Worm (Caenorhabditis elegans) whole organism, L4 larva: ENCODE measurements around the gene alh-5.

Experiments
- D1046.2 ChIP-seq: fragments of 200-800 bp; sonication (Bioruptor generic); IDR thresholded peaks from 2 replicates; pipeline ENCODE4 v1.3.6; 2022; ENCODE audit warnings: missing genetic modification characterization, missing compliant biosample characterization
- F10B5.3 ChIP-seq: sonication (generic microtip); optimal IDR thresholded peaks from 2 replicates; lab custom pipeline; 2016; ENCODE audit warnings: mild to moderate bottlenecking, missing genetic modification characterization, missing compliant biosample characterization
- T26A8.4 ChIP-seq: fragments of 200-800 bp; sonication (Bioruptor generic); IDR thresholded peaks from 2 replicates; pipeline ENCODE4 v1.3.6; 2022; ENCODE audit warnings: missing genetic modification characterization, missing compliant biosample characterization
- Y48G9A.11 ChIP-seq: fragments of 200-800 bp; sonication (Bioruptor generic); IDR thresholded peaks from 2 replicates; pipeline ENCODE4 v1.3.6; 2022; ENCODE audit warnings: missing genetic modification reagents, missing genetic modification characterization, missing compliant biosample characterization
- Y5F2A.4 ChIP-seq: fragments of 200-800 bp; sonication (Bioruptor generic); optimal IDR thresholded peaks from 2 replicates; lab custom pipeline; 2018; ENCODE audit warnings: mild to moderate bottlenecking, missing genetic modification characterization, missing compliant biosample characterization
- daf-12 ChIP-seq: fragments of 150-350 bp; optimal IDR thresholded peaks from 2 replicates; lab custom pipeline; 2014; ENCODE audit warnings: missing biosample characterization, missing genetic modification reagents, missing genetic modification characterization
- dve-1 ChIP-seq: sonication (generic microtip); optimal IDR thresholded peaks from 2 replicates; lab custom pipeline; 2017; ENCODE audit warnings: antibody characterized with exemption, mild to moderate bottlenecking, missing genetic modification characterization, missing compliant biosample characterization; ENCODE audit not compliant: insufficient read depth
- egl-27 ChIP-seq: sonication (generic microtip); optimal IDR thresholded peaks from 3 replicates; lab custom pipeline; 2017; ENCODE audit warnings: missing biosample characterization, missing genetic modification reagents, missing genetic modification characterization
- hmg-1.1 ChIP-seq: fragments of 200-800 bp; sonication (Bioruptor generic); IDR thresholded peaks from 2 replicates; pipeline ENCODE4 v1.3.6; 2022; ENCODE audit warnings: missing genetic modification reagents, missing genetic modification characterization, missing compliant biosample characterization
- lim-7 ChIP-seq: fragments of 200-800 bp; sonication (Bioruptor generic); IDR thresholded peaks from 2 replicates; pipeline ENCODE4 v1.3.6; 2022; ENCODE audit warnings: missing genetic modification characterization, missing compliant biosample characterization
- lin-29 ChIP-seq: fragments of 200-800 bp; sonication (Bioruptor generic); IDR thresholded peaks from 2 replicates; pipeline ENCODE4 v1.3.6; 2022; ENCODE audit warnings: missing genetic modification reagents, missing genetic modification characterization, missing compliant biosample characterization
- nhr-102 ChIP-seq: sonication (generic microtip); optimal IDR thresholded peaks from 2 replicates; lab custom pipeline; 2016; ENCODE audit warnings: mild to moderate bottlenecking, missing genetic modification characterization, moderate library complexity, missing compliant biosample characterization
- pqm-1 ChIP-seq: sonication (generic microtip); optimal IDR thresholded peaks from 2 replicates; lab custom pipeline; 2017; ENCODE audit warnings: missing biosample characterization, missing genetic modification characterization
- sdz-12 ChIP-seq: fragments of 200-800 bp; sonication (Bioruptor generic); optimal IDR thresholded peaks from 2 replicates; lab custom pipeline; 2018; ENCODE audit warnings: mild to moderate bottlenecking, missing genetic modification characterization, missing compliant biosample characterization
- snpc-4 ChIP-seq: fragments of 150-350 bp; optimal IDR thresholded peaks from 2 replicates; lab custom pipeline; 2014; ENCODE audit warnings: missing biosample characterization, missing genetic modification characterization
- spr-1 ChIP-seq: sonication (generic microtip); optimal IDR thresholded peaks from 2 replicates; lab custom pipeline; 2016; ENCODE audit warnings: mild to moderate bottlenecking, missing genetic modification characterization, missing compliant biosample characterization
- unc-130 ChIP-seq: sonication (generic microtip); optimal IDR thresholded peaks from 2 replicates; lab custom pipeline; 2016; ENCODE audit warnings: missing genetic modification reagents, missing genetic modification characterization, missing compliant biosample characterization
- vab-7 ChIP-seq: fragments of 200-800 bp; sonication (Bioruptor generic); IDR thresholded peaks from 2 replicates; pipeline ENCODE4 v1.3.6; 2022; ENCODE audit warnings: missing genetic modification reagents, missing genetic modification characterization, missing compliant biosample characterization
- zag-1 ChIP-seq: fragments of 150-350 bp; optimal IDR thresholded peaks from 2 replicates; lab custom pipeline; 2014; ENCODE audit warnings: missing biosample characterization, missing genetic modification characterization

Gene alh-5

DNA sequence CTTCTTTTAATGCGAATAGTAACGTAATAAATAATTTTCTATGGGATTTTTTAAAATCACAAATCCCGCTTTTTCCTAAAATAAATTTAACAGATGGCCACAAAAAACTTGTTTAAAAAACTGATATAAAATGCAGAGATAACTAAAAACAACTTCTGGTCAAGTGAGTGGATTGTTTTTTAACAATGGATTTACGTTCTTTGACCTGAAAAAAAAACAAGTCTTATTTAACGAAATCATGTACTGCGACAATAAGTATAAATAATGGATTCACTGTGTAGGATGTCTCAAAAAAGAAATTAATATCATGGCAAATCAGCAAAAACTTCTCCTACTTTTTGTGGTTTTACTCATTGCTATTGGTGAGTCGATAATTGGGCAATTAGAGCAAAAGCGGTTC is 42.3 kb downstream of the alh-5 start, which contains the start of gene fipr-25:
fipr-25 (plus strand) TSS at position 301 of the 400 bp plus-strand sequence.
- TF ChIP-seq T26A8.4 (GFP tag; lab: Robert Waterston, UW) = no peak
- TF ChIP-seq D1046.2 (GFP tag; lab: Robert Waterston, UW) = no peak
- TF ChIP-seq, all 104 proteins: peak for 0

DNA sequence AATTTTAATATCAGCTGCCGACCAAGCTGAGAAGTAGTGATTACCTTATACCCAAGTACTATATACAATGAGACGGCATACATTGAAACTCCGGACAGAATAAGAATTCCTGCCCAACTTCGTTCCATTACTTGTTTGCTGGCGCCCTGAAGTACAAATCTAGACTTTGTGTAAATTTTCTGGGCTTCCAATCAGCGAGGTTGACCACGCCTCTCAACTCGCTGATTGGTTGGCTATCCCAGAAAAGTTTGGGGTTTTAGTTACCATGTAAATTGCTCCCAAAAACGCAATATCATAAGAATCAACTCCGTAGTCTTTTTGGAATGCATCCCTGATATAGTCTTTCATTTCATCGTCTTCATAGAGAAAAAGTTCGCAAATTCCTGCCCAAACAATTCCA is 44.1 kb downstream of the alh-5 start:
- TF ChIP-seq pqm-1 (tag; lab: Kevin White, UChicago) (no peak), zag-1 (tag; lab: Kevin White, UChicago) (no peak), unc-130 (GFP tag; lab: Kevin White, UChicago) (no peak), Y48G9A.11 (no peak), Y5F2A.4 (GFP tag; lab: Kevin White, UChicago) (no peak), vab-7 (GFP tag; lab: Robert Waterston, UW) (no peak), sdz-12 (GFP tag; lab: Kevin White, UChicago) (no peak), lin-29 (GFP tag; lab: Robert Waterston, UW) (no peak), snpc-4 (tag; lab: Kevin White, UChicago) (no peak), egl-27 (tag; lab: Kevin White, UChicago) (no peak), dve-1 (no peak), nhr-102 (tag; lab: Kevin White, UChicago) (no peak), F10B5.3 (tag; lab: Kevin White, UChicago) (no peak), hmg-1.1 (GFP tag; lab: Robert Waterston, UW) (no peak), spr-1 (tag; lab: Kevin White, UChicago) (no peak), lim-7 (GFP tag; lab: Robert Waterston, UW) (no peak), daf-12 (tag; lab: Kevin White, UChicago) (no peak), T26A8.4 (GFP tag; lab: Robert Waterston, UW) (no peak)
